Worm (Caenorhabditis elegans) whole organism, late embryonic: ENCODE results near the gene mca-3.

ENCODE experiments used
- F13H6.1 ChIP-seq: sonication (generic microtip); optimal IDR thresholded peaks from 2 replicates; lab custom pipeline; 2016; ENCODE audit warnings: missing genetic modification characterization, missing compliant biosample characterization
- K02D7.2 ChIP-seq: sonication (generic microtip); optimal IDR thresholded peaks from 2 replicates; lab custom pipeline; 2017; ENCODE audit warnings: mild to moderate bottlenecking, missing genetic modification characterization, missing compliant biosample characterization
- K09A11.1 ChIP-seq: sonication (generic microtip); optimal IDR thresholded peaks from 2 replicates; lab custom pipeline; 2017; ENCODE audit warnings: antibody characterized with exemption, mild to moderate bottlenecking, missing genetic modification characterization, missing compliant biosample characterization; ENCODE audit not compliant: insufficient read depth
- ahr-1 ChIP-seq: sonication (generic microtip); optimal IDR thresholded peaks from 2 replicates; lab custom pipeline; 2016; ENCODE audit warnings: missing genetic modification characterization, missing compliant biosample characterization
- ama-1 ChIP-seq: fragments of 150-350 bp; optimal IDR thresholded peaks from 2 replicates; lab custom pipeline; 2014
- ceh-14 ChIP-seq: sonication (generic microtip); optimal IDR thresholded peaks from 2 replicates; lab custom pipeline; 2016; ENCODE audit warnings: missing genotype, missing genetic modification characterization, missing compliant biosample characterization
- ceh-18 ChIP-seq: sonication (generic microtip); optimal IDR thresholded peaks from 2 replicates; lab custom pipeline; 2016; ENCODE audit warnings: missing genetic modification characterization, missing compliant biosample characterization
- ceh-19 ChIP-seq: fragments of 200-800 bp; sonication (Bioruptor generic); optimal IDR thresholded peaks from 2 replicates; lab custom pipeline; 2018; ENCODE audit warnings: mild to moderate bottlenecking, missing genetic modification characterization, missing compliant biosample characterization
- ceh-22 ChIP-seq: sonication (generic microtip); optimal IDR thresholded peaks from 2 replicates; lab custom pipeline; 2017; ENCODE audit warnings: missing biosample characterization, missing genetic modification characterization
- ceh-24 ChIP-seq: sonication (generic microtip); optimal IDR thresholded peaks from 2 replicates; lab custom pipeline; 2016; ENCODE audit warnings: mild to moderate bottlenecking, missing genetic modification characterization, missing compliant biosample characterization
- ceh-31 ChIP-seq: sonication (generic microtip); optimal IDR thresholded peaks from 2 replicates; lab custom pipeline; 2016; ENCODE audit warnings: missing genetic modification characterization, missing compliant biosample characterization
- che-1 ChIP-seq: sonication (generic microtip); optimal IDR thresholded peaks from 2 replicates; lab custom pipeline; 2016; ENCODE audit warnings: mild to moderate bottlenecking, missing genetic modification characterization, missing compliant biosample characterization
- dve-1 ChIP-seq: sonication (generic microtip); optimal IDR thresholded peaks from 2 replicates; lab custom pipeline; 2017; ENCODE audit warnings: antibody characterized with exemption, mild to moderate bottlenecking, missing genetic modification characterization, missing compliant biosample characterization
- elt-2 ChIP-seq: sonication (generic microtip); optimal IDR thresholded peaks from 2 replicates; lab custom pipeline; 2016; ENCODE audit warnings: missing genetic modification reagents, missing genetic modification characterization, missing compliant biosample characterization
- elt-4 ChIP-seq: sonication (generic microtip); optimal IDR thresholded peaks from 2 replicates; lab custom pipeline; 2016; ENCODE audit warnings: missing genetic modification characterization, missing compliant biosample characterization
- fkh-10 ChIP-seq: fragments of 150-350 bp; optimal IDR thresholded peaks from 2 replicates; lab custom pipeline; 2014; ENCODE audit warnings: missing biosample characterization, missing genetic modification reagents, missing genetic modification characterization
- gmeb-2 ChIP-seq: sonication (generic microtip); optimal IDR thresholded peaks from 2 replicates; lab custom pipeline; 2016; ENCODE audit warnings: missing genetic modification characterization, inconsistent platforms, missing compliant biosample characterization
- hlh-6 ChIP-seq: sonication (generic microtip); optimal IDR thresholded peaks from 2 replicates; lab custom pipeline; 2016; ENCODE audit warnings: missing genotype, missing genetic modification characterization, missing compliant biosample characterization
- hlh-8 ChIP-seq: sonication (generic microtip); optimal IDR thresholded peaks from 2 replicates; lab custom pipeline; 2016; ENCODE audit warnings: missing genotype, missing genetic modification characterization, missing compliant biosample characterization
- lim-6 ChIP-seq: sonication (generic microtip); optimal IDR thresholded peaks from 2 replicates; lab custom pipeline; 2016; ENCODE audit warnings: missing genetic modification characterization, missing compliant biosample characterization
- madf-2 ChIP-seq: sonication (generic microtip); optimal IDR thresholded peaks from 2 replicates; lab custom pipeline; 2017; ENCODE audit warnings: missing genetic modification characterization, missing compliant biosample characterization
- nfya-1 ChIP-seq: sonication (generic microtip); optimal IDR thresholded peaks from 2 replicates; lab custom pipeline; 2017; ENCODE audit warnings: missing genetic modification characterization, mild to moderate bottlenecking, missing compliant biosample characterization, antibody characterized with exemption, moderate library complexity
- pax-1 ChIP-seq: fragments of 150-350 bp; optimal IDR thresholded peaks from 2 replicates; lab custom pipeline; 2014; ENCODE audit warnings: missing biosample characterization, missing genetic modification characterization
- pha-2 ChIP-seq: sonication (generic microtip); optimal IDR thresholded peaks from 2 replicates; lab custom pipeline; 2017; ENCODE audit warnings: mild to moderate bottlenecking, missing genetic modification characterization, missing compliant biosample characterization
- pha-4 ChIP-seq: fragments of 150-350 bp; optimal IDR thresholded peaks from 2 replicates; lab custom pipeline; 2018; ENCODE audit warnings: missing biosample characterization, missing genetic modification reagents, missing genetic modification characterization
- pqm-1 ChIP-seq: sonication (generic microtip); optimal IDR thresholded peaks from 2 replicates; lab custom pipeline; 2016; ENCODE audit warnings: missing genetic modification characterization, missing compliant biosample characterization
- ref-2 ChIP-seq: sonication (generic microtip); optimal IDR thresholded peaks from 2 replicates; lab custom pipeline; 2016; ENCODE audit warnings: missing genetic modification characterization, missing compliant biosample characterization
- rnt-1 ChIP-seq: sonication (generic microtip); optimal IDR thresholded peaks from 2 replicates; lab custom pipeline; 2016; ENCODE audit warnings: missing genetic modification characterization, missing compliant biosample characterization
- sdc-2 ChIP-seq: sonication (generic microtip); optimal IDR thresholded peaks from 2 replicates; lab custom pipeline; 2016; ENCODE audit warnings: missing genotype, missing genetic modification characterization, missing compliant biosample characterization
- tbx-2 ChIP-seq: sonication (generic microtip); optimal IDR thresholded peaks from 2 replicates; lab custom pipeline; 2016; ENCODE audit warnings: missing genetic modification characterization, missing compliant biosample characterization
- tbx-7 ChIP-seq: sonication (generic microtip); optimal IDR thresholded peaks from 2 replicates; lab custom pipeline; 2016; ENCODE audit warnings: missing genotype, missing genetic modification characterization, missing compliant biosample characterization
- unc-3 ChIP-seq, 2 experiments: fragments of 200-800 bp in 1 of 2; sonication (Bioruptor generic) in 1 of 2; sonication (generic microtip) in 1 of 2; conservative IDR thresholded peaks in 1 of 2; optimal IDR thresholded peaks in 1 of 2; 2 replicates each; pipeline versions ENCODE4 v1.3.6 to Lab custom; 2016 to 2022; ENCODE audit warnings: missing compliant biosample characterization in 2 of 2, missing genetic modification characterization in 2 of 2, missing genetic modification reagents in 1 of 2
- unc-42 ChIP-seq: sonication (generic microtip); optimal IDR thresholded peaks from 2 replicates; lab custom pipeline; 2016; ENCODE audit warnings: missing genotype, missing genetic modification characterization, missing compliant biosample characterization
- unc-55 ChIP-seq: sonication (generic microtip); optimal IDR thresholded peaks from 2 replicates; lab custom pipeline; 2017; ENCODE audit warnings: missing biosample characterization, missing genetic modification reagents, missing genetic modification characterization
- unc-86 ChIP-seq: sonication (generic microtip); optimal IDR thresholded peaks from 2 replicates; lab custom pipeline; 2016; ENCODE audit warnings: missing genetic modification characterization, missing compliant biosample characterization

Gene mca-3

DNA sequence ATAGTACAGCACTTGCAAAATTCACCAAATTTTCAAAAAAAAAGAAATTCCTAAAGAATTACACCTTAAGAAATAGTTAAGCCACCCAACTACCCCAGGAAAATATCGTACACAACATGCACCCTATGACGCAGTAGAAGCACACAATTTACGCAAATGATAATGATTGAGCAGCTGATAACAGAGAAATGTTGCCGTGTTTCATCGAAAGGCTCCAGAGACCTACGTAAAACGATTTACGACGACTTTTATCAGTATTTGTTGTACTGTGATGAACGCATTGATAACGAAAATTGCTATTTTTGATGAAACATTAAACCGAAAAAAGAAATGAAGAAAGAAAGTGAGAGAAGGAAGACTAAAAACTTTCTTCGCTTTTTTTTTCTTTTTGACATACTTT, 25.2 kb upstream of the mca-3 start:
- TF ChIP-seq pqm-1 = peak; percentile 22
- TF ChIP-seq dve-1 (tag; lab: Kevin White, UChicago) = no peak
- no peak for TF ChIP-seq lim-6 (tag; lab: Kevin White, UChicago)
- TF ChIP-seq elt-2 = peak; percentile 98

DNA sequence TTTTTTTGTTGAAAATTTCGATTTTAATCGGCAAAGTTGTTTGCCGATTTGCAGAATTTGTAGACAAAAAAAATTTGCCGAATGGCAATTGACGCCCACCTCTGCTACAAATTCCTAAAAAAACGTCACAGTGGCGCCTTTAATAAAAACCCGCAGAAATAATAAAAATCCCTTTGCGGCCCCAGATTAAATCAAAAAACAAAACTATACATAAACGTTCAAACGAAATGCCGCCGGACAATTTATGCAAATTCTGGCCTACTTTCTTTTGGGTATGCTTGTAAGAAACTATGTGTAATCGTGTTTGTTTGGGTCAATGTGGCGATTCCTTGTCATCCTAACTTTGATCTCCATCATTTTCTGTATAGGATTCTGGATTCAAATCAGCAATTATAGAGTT, 18.1 kb upstream of the mca-3 start, which contains the start of gene T23E1.1:
T23E1.1 (plus strand) TSS at position 301 of the 400 bp plus-strand sequence.
- no peak for TF ChIP-seq ref-2 (tag; lab: Kevin White, UChicago)
- TF ChIP-seq ceh-24 = no peak
- TF ChIP-seq pha-2 (tag; lab: Kevin White, UChicago) = no peak
- TF ChIP-seq unc-3 (GFP tag; conservative IDR thresholded peaks at IDR 0.05; lab: Robert Waterston, UW) = no peak
- no peak for TF ChIP-seq unc-3 (tag; optimal IDR thresholded peaks at IDR 0.05; lab: Kevin White, UChicago)
- no peak for TF ChIP-seq F13H6.1 (tag; lab: Kevin White, UChicago)
- no peak for TF ChIP-seq fkh-10
- TF ChIP-seq ama-1 (lab: Kevin White, UChicago) = no peak
- TF ChIP-seq tbx-7 = no peak
- no peak for TF ChIP-seq unc-55 (GFP tag; lab: Kevin White, UChicago)

DNA sequence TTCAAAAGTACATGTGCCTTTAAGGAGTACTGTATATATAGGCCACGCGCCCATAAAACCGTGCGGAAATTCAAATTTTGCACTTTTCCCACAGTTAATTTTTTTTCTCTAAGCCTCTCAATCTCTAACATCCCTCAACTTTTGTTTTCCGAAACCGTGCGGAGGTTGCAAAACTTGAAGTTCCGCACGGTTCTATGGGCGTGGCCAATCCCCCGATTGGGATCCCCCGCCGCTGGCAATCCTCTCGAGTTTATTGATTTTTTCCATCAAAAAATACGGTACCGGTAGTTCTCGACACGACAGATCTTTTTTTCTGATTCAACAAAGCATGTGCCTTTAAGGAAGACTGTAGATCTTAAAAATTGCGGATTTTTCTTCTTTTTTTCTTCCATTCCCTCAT, 12.6 kb upstream of the mca-3 start, which contains the start of gene T23E1.3:
T23E1.3 (plus strand) TSS at position 301 of the 400 bp plus-strand sequence.
- TF ChIP-seq ceh-22 = no peak
- TF ChIP-seq rnt-1 (tag; lab: Kevin White, UChicago) = no peak
- TF ChIP-seq ahr-1 (tag; lab: Kevin White, UChicago) = no peak
- no peak for TF ChIP-seq elt-4 (tag; lab: Kevin White, UChicago)
- TF ChIP-seq ama-1 (lab: Kevin White, UChicago) = no peak
- no peak for TF ChIP-seq sdc-2 (tag; lab: Kevin White, UChicago)
- TF ChIP-seq K02D7.2 (tag; lab: Kevin White, UChicago) = no peak
- TF ChIP-seq, all 69 proteins: peak for 0

DNA sequence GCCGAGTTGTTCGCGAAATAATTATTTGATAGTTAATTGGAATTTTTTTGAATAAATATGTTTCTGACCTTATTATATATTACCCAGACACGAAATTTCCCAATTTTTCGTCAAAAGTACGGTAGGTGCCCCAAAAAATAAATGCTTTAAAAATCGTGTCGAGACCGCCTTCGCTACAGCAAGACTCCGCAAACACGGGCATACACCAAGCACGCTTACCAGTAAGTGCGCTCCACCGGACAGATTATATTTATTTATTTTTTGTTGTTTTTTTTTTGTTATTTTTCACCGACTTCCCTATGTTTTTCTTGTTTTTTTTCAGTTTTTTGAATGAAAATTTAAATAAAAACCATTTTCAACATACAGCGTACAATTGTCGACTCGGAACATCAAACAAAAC, 3.5 kb upstream of the mca-3 start:
- no peak for TF ChIP-seq dve-1 (tag; lab: Kevin White, UChicago)
- no peak for TF ChIP-seq hlh-8
- no peak for TF ChIP-seq pax-1
- TF ChIP-seq, all 69 proteins: peak for 0

DNA sequence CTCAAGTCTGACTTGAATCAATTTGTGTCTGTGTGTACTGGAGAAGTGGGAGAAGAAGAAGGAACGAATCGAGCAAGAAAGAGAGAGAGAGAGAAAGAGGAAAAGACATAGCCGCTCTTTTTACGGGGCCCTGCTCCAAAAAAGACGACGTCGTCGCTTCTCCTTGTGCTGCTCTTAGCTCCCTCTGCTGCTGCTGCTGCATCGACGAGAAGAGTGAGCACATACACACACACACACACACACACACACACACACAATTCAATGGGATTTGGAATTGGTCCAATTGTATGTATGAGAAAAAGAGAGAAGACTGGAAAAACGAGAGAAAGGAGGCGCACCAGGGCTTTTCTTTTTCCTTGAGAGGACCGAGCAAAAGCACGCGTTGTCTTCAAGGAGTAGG, 2.1 kb upstream of the mca-3 start:
- peak; percentile 26 for TF ChIP-seq tbx-2 (tag; lab: Kevin White, UChicago)
- TF ChIP-seq unc-86 (tag; lab: Kevin White, UChicago) = no peak
- peak; percentile 93 for TF ChIP-seq unc-42 (tag; lab: Kevin White, UChicago)
- peak; percentile 53 for TF ChIP-seq ceh-18 (tag; lab: Kevin White, UChicago)
- peak; percentile 30 for TF ChIP-seq ceh-19
- no peak for TF ChIP-seq gmeb-2 (tag; lab: Kevin White, UChicago)
- TF ChIP-seq K09A11.1 (tag; lab: Kevin White, UChicago) = no peak
- peak; percentile 17 for TF ChIP-seq che-1
- peak; percentile 57 for TF ChIP-seq ceh-31
- TF ChIP-seq rnt-1 (tag; lab: Kevin White, UChicago) = no peak
- TF ChIP-seq hlh-6 = no peak
- TF ChIP-seq ceh-14 (tag; lab: Kevin White, UChicago) = peak; percentile 49
- no peak for TF ChIP-seq K02D7.2 (tag; lab: Kevin White, UChicago)
- TF ChIP-seq sdc-2 (tag; lab: Kevin White, UChicago) = no peak
- TF ChIP-seq lim-6 (tag; lab: Kevin White, UChicago) = no peak
- peak; percentile 62 for TF ChIP-seq nfya-1
- peak; percentile 18 for TF ChIP-seq madf-2 (tag; lab: Kevin White, UChicago)
- no peak for TF ChIP-seq unc-55 (GFP tag; lab: Kevin White, UChicago)
- TF ChIP-seq pha-4 = no peak
- TF ChIP-seq F13H6.1 (tag; lab: Kevin White, UChicago) = peak; percentile 1
- TF ChIP-seq pax-1 = no peak
- no peak for TF ChIP-seq ama-1 (lab: Kevin White, UChicago)
- TF ChIP-seq, all 69 proteins: peak for 10
